Fruit fly (Drosophila melanogaster) whole organism, adult: ENCODE results near the gene mRpS26.

Source experiments
- CG11617 ChIP-seq: fragments of 200-800 bp; sonication (Bioruptor generic); optimal IDR thresholded peaks from 2 replicates; lab custom pipeline; 2017; ENCODE audit warnings: mild to moderate bottlenecking, missing biosample characterization, missing genetic modification reagents, missing genetic modification characterization
- CG12768 ChIP-seq: fragments of 200-800 bp; sonication (Bioruptor generic); optimal IDR thresholded peaks from 2 replicates; lab custom pipeline; 2017; ENCODE audit warnings: missing biosample characterization, missing genetic modification characterization, mild to moderate bottlenecking, moderate library complexity, missing genetic modification reagents
- CG1620 ChIP-seq: fragments of 200-800 bp; sonication (Bioruptor generic); optimal IDR thresholded peaks from 2 replicates; lab custom pipeline; 2016; ENCODE audit warnings: missing biosample characterization, missing genetic modification characterization
- CG33017 ChIP-seq: fragments of 200-800 bp; sonication (Bioruptor generic); optimal IDR thresholded peaks from 2 replicates; lab custom pipeline; 2018; ENCODE audit warnings: missing biosample characterization, mild to moderate bottlenecking, missing genetic modification characterization, moderate library complexity
- CG5204 ChIP-seq: fragments of 200-800 bp; sonication (Bioruptor generic); optimal IDR thresholded peaks from 2 replicates; lab custom pipeline; 2016; ENCODE audit warnings: missing biosample characterization, missing genetic modification characterization
- CG7045 ChIP-seq: fragments of 200-800 bp; sonication (Bioruptor generic); optimal IDR thresholded peaks from 2 replicates; lab custom pipeline; 2017; ENCODE audit warnings: missing biosample characterization, mild to moderate bottlenecking, missing genetic modification characterization
- Clk ChIP-seq: fragments of 200-800 bp; sonication (Bioruptor generic); optimal IDR thresholded peaks from 2 replicates; lab custom pipeline; 2017; ENCODE audit warnings: missing biosample characterization, missing genetic modification characterization
- Hr96 ChIP-seq: fragments of 200-800 bp; sonication (Bioruptor generic); optimal IDR thresholded peaks from 2 replicates; lab custom pipeline; 2016; ENCODE audit warnings: missing biosample characterization, missing genetic modification characterization
- Mnt ChIP-seq: fragments of 200-800 bp; sonication (Bioruptor generic); optimal IDR thresholded peaks from 2 replicates; lab custom pipeline; 2016; ENCODE audit warnings: missing biosample characterization, mild to moderate bottlenecking, missing genetic modification characterization
- kay ChIP-seq: fragments of 200-800 bp; sonication (Bioruptor generic); peaks from one replicate; lab custom pipeline; 2016; ENCODE audit warnings: missing biosample characterization, missing genetic modification characterization, borderline replicate concordance
- ovo ChIP-seq: fragments of 200-800 bp; sonication (Bioruptor generic); optimal IDR thresholded peaks from 2 replicates; lab custom pipeline; 2016; ENCODE audit warnings: missing biosample characterization, missing genetic modification characterization
- pad ChIP-seq: fragments of 200-800 bp; sonication (Bioruptor generic); optimal IDR thresholded peaks from 3 replicates; lab custom pipeline; 2017; ENCODE audit warnings: missing biosample characterization, missing genetic modification characterization, mild to moderate bottlenecking, moderate library complexity, missing genetic modification reagents

DNA sequence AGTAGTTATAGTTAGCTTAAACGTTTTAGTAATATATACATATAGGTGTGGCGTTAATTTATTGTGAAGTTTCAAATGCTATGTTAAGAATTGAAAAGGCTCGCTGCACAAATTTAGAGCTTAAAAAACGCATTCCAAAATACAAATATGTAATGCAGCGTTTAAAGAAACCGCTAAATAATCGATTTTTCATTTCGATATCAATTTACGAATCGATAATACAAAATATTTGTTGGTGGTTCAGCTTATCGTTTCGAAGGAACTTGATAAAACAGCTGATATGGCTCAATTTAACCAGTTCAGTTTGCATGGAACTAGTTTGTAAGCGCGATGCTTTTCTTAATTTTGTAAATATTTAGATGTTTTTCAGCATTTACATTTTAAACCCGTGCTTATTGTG, 6.3 kb downstream of the mRpS26 start, which contains the start of the genes CG32195 and CG7341:
- TF ChIP-seq Hr96 (GFP tag; lab: Kevin White, UChicago), result no peak
- TF ChIP-seq Mnt (GFP tag; lab: Kevin White, UChicago), result no peak
- TF ChIP-seq kay (GFP tag; lab: Kevin White, UChicago), result no peak
- no peak for TF ChIP-seq CG11617
- TF ChIP-seq CG5204 (GFP tag; lab: Kevin White, UChicago), result no peak
- no peak for TF ChIP-seq CG33017 (tag; lab: Kevin White, UChicago)
- no peak for TF ChIP-seq pad
- no peak for TF ChIP-seq CG7045 (GFP tag; lab: Kevin White, UChicago)
- no peak for TF ChIP-seq ovo (GFP tag; lab: Kevin White, UChicago)
- no peak for TF ChIP-seq CG1620 (GFP tag; lab: Kevin White, UChicago)
- no peak for TF ChIP-seq CG12768
- no peak for TF ChIP-seq Clk (GFP tag; lab: Kevin White, UChicago)
